Worm (Caenorhabditis elegans) whole organism, young adult: ENCODE measurements around the gene F49F1.2.

ENCODE experiments used
- D2030.7 ChIP-seq: fragments of 200-800 bp; sonication (Bioruptor generic); IDR thresholded peaks from 2 replicates; pipeline ENCODE4 v1.3.6; 2022; ENCODE audit warnings: missing genetic modification reagents, missing genetic modification characterization, missing compliant biosample characterization
- F55B11.4 ChIP-seq: sonication (generic microtip); optimal IDR thresholded peaks from 2 replicates; lab custom pipeline; 2016; ENCODE audit warnings: missing compliant biosample characterization, missing genetic modification characterization, borderline replicate concordance; ENCODE audit not compliant: insufficient read depth
- ama-1 ChIP-seq, 3 experiments: fragments of 150-350 bp in 1 of 3; sonication (generic microtip) in 2 of 3; optimal IDR thresholded peaks; 2 replicates each; lab custom pipeline; 2014 to 2018; ENCODE audit warnings: missing biosample characterization in 2 of 3, missing genetic modification characterization in 2 of 3, missing genetic modification reagents in 2 of 3
- cebp-1 ChIP-seq, 2 experiments: fragments of 200-800 bp in 1 of 2; sonication (Bioruptor generic) in 1 of 2; sonication (generic microtip) in 1 of 2; IDR thresholded peaks in 1 of 2; optimal IDR thresholded peaks in 1 of 2; 2 replicates each; pipeline versions ENCODE4 v1.3.6 to Lab custom; 2017 to 2022; ENCODE audit warnings: missing compliant biosample characterization in 2 of 2, missing genetic modification characterization in 2 of 2, mild to moderate bottlenecking in 1 of 2, missing genetic modification reagents in 1 of 2, moderate library complexity in 1 of 2
- him-1 ChIP-seq: sonication (generic microtip); optimal IDR thresholded peaks from 2 replicates; lab custom pipeline; 2016; ENCODE audit warnings: missing genotype, missing genetic modification reagents, missing genetic modification characterization, missing compliant biosample characterization
- mxl-1 ChIP-seq: sonication (generic microtip); optimal IDR thresholded peaks from 2 replicates; lab custom pipeline; 2016; ENCODE audit warnings: missing genetic modification characterization, missing compliant biosample characterization
- nhr-90 ChIP-seq: sonication (generic microtip); optimal IDR thresholded peaks from 2 replicates; lab custom pipeline; 2016; ENCODE audit warnings: missing genotype, mild to moderate bottlenecking, missing genetic modification characterization, missing compliant biosample characterization
- unc-62 ChIP-seq: fragments of 150-350 bp; optimal IDR thresholded peaks from 2 replicates; lab custom pipeline; 2014; ENCODE audit warnings: missing biosample characterization, missing genetic modification reagents, missing genetic modification characterization
- xnd-1 ChIP-seq: sonication (generic microtip); optimal IDR thresholded peaks from 2 replicates; lab custom pipeline; 2016; ENCODE audit warnings: missing genotype, missing genetic modification reagents, missing genetic modification characterization, missing compliant biosample characterization
- ztf-28 ChIP-seq: fragments of 200-800 bp; sonication (Bioruptor generic); IDR thresholded peaks from 2 replicates; pipeline ENCODE4 v1.3.6; 2022; ENCODE audit warnings: missing genetic modification reagents, missing genetic modification characterization, missing compliant biosample characterization

- TF ChIP-seq nhr-90 = no peak
- TF ChIP-seq xnd-1 = no peak
- TF ChIP-seq cebp-1 (GFP tag; IDR thresholded peaks at IDR 0.05; lab: Robert Waterston, UW) = no peak
- no peak for TF ChIP-seq cebp-1 (tag; optimal IDR thresholded peaks at IDR 0.05; lab: Kevin White, UChicago)
- no peak for TF ChIP-seq ztf-28 (GFP tag; lab: Robert Waterston, UW)
- TF ChIP-seq ama-1 (optimal IDR thresholded peaks at IDR 0.05; lab: Kevin White, UChicago) = no peak
- TF ChIP-seq ama-1 (GFP tag; optimal IDR thresholded peaks at IDR 0.05; lab: Kevin White, UChicago) = no peak
- TF ChIP-seq unc-62 (GFP tag; lab: Kevin White, UChicago) = no peak
- no peak for TF ChIP-seq F55B11.4 (tag; lab: Kevin White, UChicago)
- TF ChIP-seq him-1 (tag; lab: Kevin White, UChicago) = no peak
- no peak for TF ChIP-seq D2030.7 (GFP tag; lab: Robert Waterston, UW)
- no peak for TF ChIP-seq mxl-1 (tag; lab: Kevin White, UChicago)
Measured at ce11 chrIV:4083094-4083493, 32.6 kb upstream of the F49F1.2 start.
